Fruit fly (Drosophila melanogaster) whole organism, embryonic: ENCODE results near the gene PGRP-LA.

Experiments
- Antp ChIP-seq: fragments of 200-800 bp; sonication (Bioruptor generic); optimal IDR thresholded peaks from 3 replicates; lab custom pipeline; 2016; ENCODE audit warnings: missing biosample characterization, missing genetic modification characterization
- Atf-2 ChIP-seq: fragments of 200-800 bp; sonication (Bioruptor generic); optimal IDR thresholded peaks from 2 replicates; lab custom pipeline; 2016; ENCODE audit warnings: missing biosample characterization, missing genetic modification characterization
- B-H1 ChIP-seq: fragments of 200-800 bp; sonication (Bioruptor generic); IDR thresholded peaks from 3 replicates; pipeline ENCODE4 v1.3.6; 2022; ENCODE audit warnings: missing biosample characterization, missing genetic modification characterization
- Bgb ChIP-seq: fragments of 200-800 bp; sonication (Bioruptor generic); IDR thresholded peaks from 2 replicates; pipeline ENCODE4 v1.3.6; 2022; ENCODE audit warnings: missing biosample characterization, missing genetic modification characterization; ENCODE audit not compliant: partially characterized antibody
- C15 ChIP-seq: fragments of 200-800 bp; sonication (Bioruptor generic); IDR thresholded peaks from 3 replicates; pipeline ENCODE4 v1.3.6; 2022; ENCODE audit warnings: missing biosample characterization, missing genetic modification characterization
- CG10267 ChIP-seq: fragments of 200-800 bp; sonication (Bioruptor generic); optimal IDR thresholded peaks from 2 replicates; lab custom pipeline; 2018; ENCODE audit warnings: missing biosample characterization, mild to moderate bottlenecking, missing genetic modification characterization, moderate library complexity
- CG14050 ChIP-seq: fragments of 200-800 bp; sonication (Bioruptor generic); IDR thresholded peaks from 3 replicates; pipeline ENCODE4 v1.3.6; 2022; ENCODE audit warnings: missing biosample characterization, missing genetic modification characterization
- CG14710 ChIP-seq: fragments of 200-800 bp; sonication (Bioruptor generic); optimal IDR thresholded peaks from 3 replicates; lab custom pipeline; 2019; ENCODE audit warnings: missing biosample characterization, mild to moderate bottlenecking, missing genetic modification characterization, moderate library complexity
- CG15011 ChIP-seq: fragments of 200-800 bp; sonication (Bioruptor generic); optimal IDR thresholded peaks from 3 replicates; lab custom pipeline; 2018; ENCODE audit warnings: missing biosample characterization, mild to moderate bottlenecking, missing genetic modification characterization
- CG1602 ChIP-seq: fragments of 200-800 bp; sonication (Bioruptor generic); optimal IDR thresholded peaks from 3 replicates; lab custom pipeline; 2016; ENCODE audit warnings: missing biosample characterization, missing genetic modification characterization
- CG17829 ChIP-seq: fragments of 200-800 bp; optimal IDR thresholded peaks from 2 replicates; lab custom pipeline; 2019; ENCODE audit warnings: missing biosample characterization, mild to moderate bottlenecking, missing genetic modification characterization, moderate library complexity
- CG18764 ChIP-seq: fragments of 200-800 bp; sonication (Bioruptor generic); optimal IDR thresholded peaks from 3 replicates; lab custom pipeline; 2016; ENCODE audit warnings: missing biosample characterization, missing genetic modification characterization
- CG30403 ChIP-seq: fragments of 200-800 bp; sonication (Bioruptor generic); optimal IDR thresholded peaks from 3 replicates; lab custom pipeline; 2016; ENCODE audit warnings: missing biosample characterization, missing genetic modification characterization
- CG31388 ChIP-seq: fragments of 200-800 bp; sonication (Bioruptor generic); optimal IDR thresholded peaks from 2 replicates; lab custom pipeline; 2016; ENCODE audit warnings: missing biosample characterization, missing genetic modification characterization
- CG32772 ChIP-seq: fragments of 200-800 bp; sonication (Bioruptor generic); IDR thresholded peaks from 2 replicates; pipeline ENCODE4 v1.3.6; 2022; ENCODE audit warnings: missing biosample characterization, missing genetic modification characterization
- CG3838 ChIP-seq: fragments of 200-800 bp; sonication (Bioruptor generic); optimal IDR thresholded peaks from 3 replicates; lab custom pipeline; 2016; ENCODE audit warnings: missing biosample characterization, missing genetic modification characterization
- CG4360 ChIP-seq: fragments of 200-800 bp; sonication (Bioruptor generic); IDR thresholded peaks from 2 replicates; pipeline ENCODE4 v1.3.6; 2022; ENCODE audit warnings: missing biosample characterization, missing genetic modification characterization
- CG4854 ChIP-seq: fragments of 200-800 bp; sonication (Bioruptor generic); optimal IDR thresholded peaks from 2 replicates; lab custom pipeline; 2016; ENCODE audit warnings: missing biosample characterization, missing genetic modification characterization, inconsistent platforms
- CG5245 ChIP-seq: fragments of 200-800 bp; sonication (Bioruptor generic); optimal IDR thresholded peaks from 3 replicates; lab custom pipeline; 2016; ENCODE audit warnings: missing biosample characterization, missing genetic modification characterization
- CG6654 ChIP-seq: fragments of 200-800 bp; sonication (Bioruptor generic); optimal IDR thresholded peaks from 2 replicates; lab custom pipeline; 2017; ENCODE audit warnings: missing biosample characterization, mild to moderate bottlenecking, missing genetic modification characterization
- CG6765 ChIP-seq: fragments of 200-800 bp; sonication (Bioruptor generic); optimal IDR thresholded peaks from 3 replicates; lab custom pipeline; 2017; ENCODE audit warnings: missing biosample characterization, mild to moderate bottlenecking, missing genetic modification characterization
- CG8281 ChIP-seq: fragments of 200-800 bp; sonication (Bioruptor generic); optimal IDR thresholded peaks from 2 replicates; lab custom pipeline; 2018; ENCODE audit warnings: missing biosample characterization, mild to moderate bottlenecking, missing genetic modification characterization, moderate library complexity
- Deaf1 ChIP-seq: fragments of 200-800 bp; optimal IDR thresholded peaks from 3 replicates; lab custom pipeline; 2019; ENCODE audit warnings: missing biosample characterization, mild to moderate bottlenecking, missing genetic modification characterization, moderate library complexity
- E2f2 ChIP-seq: fragments of 200-800 bp; sonication (Bioruptor generic); IDR thresholded peaks from 2 replicates; pipeline ENCODE4 v1.3.6; 2022; ENCODE audit warnings: missing biosample characterization, missing genetic modification characterization
- Fer2 ChIP-seq: fragments of 200-800 bp; sonication (Bioruptor generic); optimal IDR thresholded peaks from 2 replicates; lab custom pipeline; 2018; ENCODE audit warnings: missing biosample characterization, mild to moderate bottlenecking, missing genetic modification characterization, moderate library complexity
- HLH54F ChIP-seq: fragments of 200-800 bp; sonication (Bioruptor generic); optimal IDR thresholded peaks from 3 replicates; lab custom pipeline; 2016; ENCODE audit warnings: missing biosample characterization, missing genetic modification characterization
- Hand ChIP-seq: fragments of 200-800 bp; sonication (Bioruptor generic); optimal IDR thresholded peaks from 2 replicates; lab custom pipeline; 2017; ENCODE audit warnings: mild to moderate bottlenecking, missing biosample characterization, missing genetic modification reagents, missing genetic modification characterization
- Hey ChIP-seq: fragments of 200-800 bp; sonication (Bioruptor generic); optimal IDR thresholded peaks from 3 replicates; lab custom pipeline; 2018; ENCODE audit warnings: missing biosample characterization, mild to moderate bottlenecking, missing genetic modification characterization
- Max ChIP-seq: fragments of 200-800 bp; sonication (Bioruptor generic); optimal IDR thresholded peaks from 2 replicates; lab custom pipeline; 2016; ENCODE audit warnings: missing biosample characterization, mild to moderate bottlenecking, missing genetic modification characterization
- Meics ChIP-seq: fragments of 200-800 bp; sonication (Bioruptor generic); optimal IDR thresholded peaks from 2 replicates; lab custom pipeline; 2017; ENCODE audit warnings: missing biosample characterization, mild to moderate bottlenecking, missing genetic modification characterization
- NC2α ChIP-seq: fragments of 200-800 bp; sonication (Bioruptor generic); optimal IDR thresholded peaks from 2 replicates; lab custom pipeline; 2016; ENCODE audit warnings: missing biosample characterization, missing genetic modification characterization
- NFAT ChIP-seq: fragments of 200-800 bp; sonication (Bioruptor generic); IDR thresholded peaks from 2 replicates; pipeline ENCODE4 v1.3.6; 2022; ENCODE audit warnings: missing biosample characterization, missing genetic modification characterization
- Side ChIP-seq: fragments of 200-800 bp; sonication (Bioruptor generic); optimal IDR thresholded peaks from 2 replicates; lab custom pipeline; 2016; ENCODE audit warnings: missing biosample characterization, missing genetic modification characterization
- Usf ChIP-seq: fragments of 200-800 bp; sonication (Bioruptor generic); optimal IDR thresholded peaks from 2 replicates; lab custom pipeline; 2017; ENCODE audit warnings: missing genotype, missing biosample characterization, missing genetic modification characterization
- al ChIP-seq: fragments of 200-800 bp; sonication (Bioruptor generic); IDR thresholded peaks from 2 replicates; pipeline ENCODE4 v1.3.6; 2022; ENCODE audit warnings: missing biosample characterization, missing genetic modification characterization
- da ChIP-seq: fragments of 200-800 bp; sonication (Bioruptor generic); optimal IDR thresholded peaks from 2 replicates; lab custom pipeline; 2016; ENCODE audit warnings: missing biosample characterization, missing genetic modification characterization
- dimm ChIP-seq: fragments of 200-800 bp; sonication (Bioruptor generic); IDR thresholded peaks from 2 replicates; pipeline ENCODE4 v1.3.6; 2022; ENCODE audit warnings: missing biosample characterization, missing genetic modification characterization
- disco-r ChIP-seq: fragments of 200-800 bp; sonication (Bioruptor generic); optimal IDR thresholded peaks from 2 replicates; lab custom pipeline; 2016; ENCODE audit warnings: missing biosample characterization, missing genetic modification characterization
- dpn ChIP-seq, 2 experiments: fragments of 200-800 bp; sonication (Bioruptor generic); optimal IDR thresholded peaks; 3 replicates each; lab custom pipeline; 2016; ENCODE audit warnings: missing biosample characterization in 2 of 2, missing genetic modification characterization in 2 of 2
- eve ChIP-seq, 2 experiments: fragments of >200 bp; optimal IDR thresholded peaks; 2 replicates each; lab custom pipeline; 2017; ENCODE audit warnings: missing biosample characterization in 2 of 2, missing genetic modification characterization in 2 of 2
- fd96Cb ChIP-seq: fragments of 200-800 bp; sonication (Bioruptor generic); optimal IDR thresholded peaks from 2 replicates; lab custom pipeline; 2018; ENCODE audit warnings: missing biosample characterization, mild to moderate bottlenecking, missing genetic modification characterization, moderate library complexity
- ftz-f1 ChIP-seq: fragments of 200-800 bp; sonication (Bioruptor generic); optimal IDR thresholded peaks from 2 replicates; lab custom pipeline; 2016; ENCODE audit warnings: missing biosample characterization, missing genetic modification characterization
- pita ChIP-seq: fragments of 200-800 bp; sonication (Bioruptor generic); optimal IDR thresholded peaks from 2 replicates; lab custom pipeline; 2017; ENCODE audit warnings: missing biosample characterization, mild to moderate bottlenecking, missing genetic modification characterization
- ranshi ChIP-seq: fragments of 200-800 bp; sonication (Bioruptor generic); IDR thresholded peaks from 2 replicates; pipeline ENCODE4 v1.3.6; 2022; ENCODE audit warnings: missing biosample characterization, missing genetic modification characterization
- ro ChIP-seq: fragments of 200-800 bp; sonication (Bioruptor generic); IDR thresholded peaks from 2 replicates; pipeline ENCODE4 v1.3.6; 2022; ENCODE audit warnings: missing biosample characterization, missing genetic modification characterization
- sens ChIP-seq: fragments of 200-800 bp; sonication (Bioruptor generic); peaks from one replicate; lab custom pipeline; 2016; ENCODE audit warnings: missing biosample characterization, missing genetic modification characterization
- slou ChIP-seq: fragments of 200-800 bp; sonication (Bioruptor generic); optimal IDR thresholded peaks from 3 replicates; lab custom pipeline; 2016; ENCODE audit warnings: missing biosample characterization, missing genetic modification characterization
- tna ChIP-seq: fragments of 200-800 bp; sonication (Bioruptor generic); IDR thresholded peaks from 2 replicates; pipeline ENCODE4 v1.3.6; 2022; ENCODE audit warnings: missing biosample characterization, missing genetic modification characterization; ENCODE audit not compliant: partially characterized antibody
- zen ChIP-seq: fragments of 200-800 bp; sonication (Bioruptor generic); optimal IDR thresholded peaks from 3 replicates; lab custom pipeline; 2018; ENCODE audit warnings: missing biosample characterization, mild to moderate bottlenecking, missing genetic modification characterization, moderate library complexity

Gene PGRP-LA

dm6 chr3L:9377198-9378035 is 43.3 kb downstream of the PGRP-LA start, which contains the start of gene Hsp26 (continued):
- TF ChIP-seq Usf (GFP tag; lab: Kevin White, UChicago) (no peak), CG30403 (GFP tag; lab: Kevin White, UChicago) (peak; percentile 89), Hey (tag; lab: Kevin White, UChicago) (no peak), pita (no peak), ro (GFP tag; lab: Robert Waterston, UW) (peak; percentile 46; the same call in 1 of the 2 replicates), dimm (GFP tag; lab: Robert Waterston, UW) (peak; percentile 58; the same call in 1 of the 2 replicates), ftz-f1 (no peak), sens (GFP tag; lab: Kevin White, UChicago) (peak; percentile 99), Meics (GFP tag; lab: Kevin White, UChicago) (peak; percentile 80), C15 (GFP tag; lab: Robert Waterston, UW) (peak; percentile 54; the same call in 1 of the 3 replicates), CG5245 (GFP tag; lab: Kevin White, UChicago) (peak; percentile 49), da (GFP tag; lab: Kevin White, UChicago) (no peak), CG6654 (GFP tag; lab: Kevin White, UChicago) (peak; percentile 38), CG14710 (peak; percentile 69), E2f2 (peak; percentile 68; the same call in 1 of the 2 replicates), Fer2 (peak; percentile 31), HLH54F (GFP tag; lab: Kevin White, UChicago) (peak; percentile 82), B-H1 (peak; percentile 69), NC2α (GFP tag; lab: Kevin White, UChicago) (peak; percentile 73), eve (GFP tag; optimal IDR thresholded peaks at IDR 0.05; lab: Kevin White, UChicago) (no peak), CG3838 (GFP tag; lab: Kevin White, UChicago) (peak; percentile 34), Hand (GFP tag; lab: Kevin White, UChicago) (peak; percentile 87), CG4854 (GFP tag; lab: Kevin White, UChicago) (peak; percentile 58), ranshi (GFP tag; lab: Robert Waterston, UW) (peak; percentile 80), zen (tag; lab: Kevin White, UChicago) (peak; percentile 24), dpn (GFP tag; optimal IDR thresholded peaks at IDR 0.05; lab: Kevin White, UChicago) (peak; percentile 87 to 90), disco-r (peak; percentile 83), CG17829 (peak; percentile 89), Antp (GFP tag; lab: Kevin White, UChicago) (peak; percentile 86), CG14050 (peak; percentile 86), Bgb (GFP tag; lab: Robert Waterston, UW) (no peak; the same call in 1 of the 2 replicates), Max (GFP tag; lab: Kevin White, UChicago) (peak; percentile 69), fd96Cb (tag; lab: Kevin White, UChicago) (peak; percentile 65), CG1602 (GFP tag; lab: Kevin White, UChicago) (peak; percentile 80), tna (GFP tag; lab: Robert Waterston, UW) (no peak), CG32772 (GFP tag; lab: Robert Waterston, UW) (peak; percentile 71), CG18764 (GFP tag; lab: Kevin White, UChicago) (peak; percentile 66), CG4360 (GFP tag; lab: Robert Waterston, UW) (peak; percentile 54), al (GFP tag; lab: Robert Waterston, UW) (peak; percentile 35; the same call in 1 of the 2 replicates), CG31388 (GFP tag; lab: Kevin White, UChicago) (peak; percentile 21), Atf-2 (GFP tag; lab: Kevin White, UChicago) (peak; percentile 67), slou (peak; percentile 62), NFAT (peak; percentile 49; the same call in 1 of the 2 replicates), CG15011 (peak; percentile 11), CG10267 (tag; lab: Kevin White, UChicago) (peak; percentile 77), CG8281 (tag; lab: Kevin White, UChicago) (peak; percentile 60), Deaf1 (tag; lab: Kevin White, UChicago) (peak; percentile 71), CG6765 (GFP tag; lab: Kevin White, UChicago) (peak; percentile 74), Side (GFP tag; lab: Kevin White, UChicago) (peak; percentile 90)
